Worm (Caenorhabditis elegans) whole organism, L4/young adult: Measurements from ENCODE around the gene C49F8.15.
A peak's percentile ranks its signal among the peaks of the same experiment; 100 is the strongest.

Source experiments
- W03F9.2 ChIP-seq: fragments of 150-350 bp; optimal IDR thresholded peaks from 2 replicates; lab custom pipeline; 2014; ENCODE audit warnings: missing biosample characterization, missing genetic modification characterization
- dao-5 ChIP-seq: sonication (generic microtip); optimal IDR thresholded peaks from 2 replicates; lab custom pipeline; 2016; ENCODE audit warnings: missing genotype, missing genetic modification characterization, moderate library complexity, missing compliant biosample characterization
- him-1 ChIP-seq: sonication (generic microtip); optimal IDR thresholded peaks from 2 replicates; lab custom pipeline; 2016; ENCODE audit warnings: missing genotype, missing genetic modification reagents, missing genetic modification characterization, missing compliant biosample characterization

C49F8.15 gene

ce11 chrX:13350804-13351747 lies 11.3 kb downstream of the C49F8.15 start, which contains the start of gene mxl-3:
Gene mxl-3, minus strand, starts transcription at chrX:13350804.
- no peak for TF ChIP-seq him-1 (tag; lab: Kevin White, UChicago)
- TF ChIP-seq W03F9.2 (tag; lab: Kevin White, UChicago), result no peak
- TF ChIP-seq dao-5, result no peak

ce11 chrX:13350123-13350798 lies 12.1 kb downstream of the C49F8.15 start:
- TF ChIP-seq W03F9.2 (tag; lab: Kevin White, UChicago), result no peak
- TF ChIP-seq dao-5, result no peak
- no peak for TF ChIP-seq him-1 (tag; lab: Kevin White, UChicago)

- no peak for TF ChIP-seq him-1 (tag; lab: Kevin White, UChicago)
- TF ChIP-seq W03F9.2 (tag; lab: Kevin White, UChicago), result no peak
- no peak for TF ChIP-seq dao-5
Measured at ce11 chrX:13349230-13350122, 12.9 kb downstream of the C49F8.15 start.

- no peak for TF ChIP-seq him-1 (tag; lab: Kevin White, UChicago)
- peak; percentile 48 for TF ChIP-seq W03F9.2 (tag; lab: Kevin White, UChicago)
Measured at ce11 chrX:13348417-13348816, 14.0 kb downstream of the C49F8.15 start.

ce11 chrX:13347251-13347650 lies 15.1 kb downstream of the C49F8.15 start:
- TF ChIP-seq him-1 (tag; lab: Kevin White, UChicago) (no peak), dao-5 (no peak), W03F9.2 (tag; lab: Kevin White, UChicago) (no peak)

- TF ChIP-seq him-1 (tag; lab: Kevin White, UChicago) (no peak), dao-5 (no peak), W03F9.2 (tag; lab: Kevin White, UChicago) (no peak)
Measured at ce11 chrX:13341853-13342252, 20.5 kb downstream of the C49F8.15 start.

ce11 chrX:13340970-13341369 lies 21.4 kb downstream of the C49F8.15 start:
- no peak for TF ChIP-seq W03F9.2 (tag; lab: Kevin White, UChicago)

- TF ChIP-seq dao-5 (no peak), W03F9.2 (tag; lab: Kevin White, UChicago) (no peak), him-1 (tag; lab: Kevin White, UChicago) (no peak)
Measured at ce11 chrX:13339029-13339626, 23.3 kb downstream of the C49F8.15 start.

ce11 chrX:13337728-13338127 lies 24.7 kb downstream of the C49F8.15 start, which contains the start of gene ptr-24:
Gene ptr-24, plus strand, starts transcription at chrX:13338028.
- TF ChIP-seq W03F9.2 (tag; lab: Kevin White, UChicago) (no peak), dao-5 (no peak), him-1 (tag; lab: Kevin White, UChicago) (no peak)

ce11 chrX:13337000-13337399 lies 25.4 kb downstream of the C49F8.15 start:
- no peak for TF ChIP-seq W03F9.2 (tag; lab: Kevin White, UChicago)

- TF ChIP-seq him-1 (tag; lab: Kevin White, UChicago) (no peak), W03F9.2 (tag; lab: Kevin White, UChicago) (peak; percentile 13), dao-5 (no peak)
Measured at ce11 chrX:13333835-13334234, 28.6 kb downstream of the C49F8.15 start, which contains the start of gene F46G10.4. Gene F46G10.4, plus strand, starts transcription at chrX:13334046.

- TF ChIP-seq W03F9.2 (tag; lab: Kevin White, UChicago) (no peak), dao-5 (no peak), him-1 (tag; lab: Kevin White, UChicago) (no peak)
Measured at ce11 chrX:13331386-13331785, 31.0 kb downstream of the C49F8.15 start, which contains the start of gene sir-2.3. Gene sir-2.3, plus strand, starts transcription at chrX:13331686.

ce11 chrX:13328868-13329267 lies 33.5 kb downstream of the C49F8.15 start:
- TF ChIP-seq him-1 (tag; lab: Kevin White, UChicago), result no peak
- TF ChIP-seq W03F9.2 (tag; lab: Kevin White, UChicago), result peak; percentile 63
